Worm (Caenorhabditis elegans): ENCODE measurements around the gene C02B8.3.

The C02B8.3 gene

ce11 chrX:8158975-8159813 lies 19.9 kb downstream of the C02B8.3 start, which contains the start of gene hil-3:
TSS of gene hil-3 (plus strand) at chrX:8159169.
- TF ChIP-seq lsy-2 (tag; optimal IDR thresholded peaks at IDR 0.05) (peak in 1 of 2 experiments; percentile 45), ztf-11 (tag; optimal IDR thresholded peaks at IDR 0.05) (no peak), F13H6.1 (tag; optimal IDR thresholded peaks at IDR 0.05) (no peak), unc-62 (GFP tag; optimal IDR thresholded peaks at IDR 0.05) (no peak), mab-5 (tag; optimal IDR thresholded peaks at IDR 0.05) (no peak), nhr-25 (tag; optimal IDR thresholded peaks at IDR 0.05) (peak; percentile 56), snpc-4 (tag; optimal IDR thresholded peaks at IDR 0.05) (no peak), nhr-237 (tag; optimal IDR thresholded peaks at IDR 0.05) (no peak), unc-55 (GFP tag; optimal IDR thresholded peaks at IDR 0.05) (peak; percentile 66), ceh-82 (tag; optimal IDR thresholded peaks at IDR 0.05) (no peak), C34F6.9 (tag; optimal IDR thresholded peaks at IDR 0.05) (peak; percentile 52), ZK546.5 (tag; optimal IDR thresholded peaks at IDR 0.05) (no peak), nhr-12 (tag; optimal IDR thresholded peaks at IDR 0.05) (no peak), aly-2 (tag; optimal IDR thresholded peaks at IDR 0.05) (no peak), elt-3 (tag; optimal IDR thresholded peaks at IDR 0.05) (no peak), crh-2 (tag; optimal IDR thresholded peaks at IDR 0.05) (no peak), ztf-1 (GFP tag; conservative IDR thresholded peaks at IDR 0.05) (no peak), Y55F3AM.14 (GFP tag; optimal IDR thresholded peaks at IDR 0.05) (no peak), dmd-4 (tag; optimal IDR thresholded peaks at IDR 0.05) (no peak), lin-39 (tag; optimal IDR thresholded peaks at IDR 0.05) (no peak), nhr-129 (tag; optimal IDR thresholded peaks at IDR 0.05) (peak; percentile 58), nhr-77 (tag; optimal IDR thresholded peaks at IDR 0.05) (no peak), nhr-11 (tag; optimal IDR thresholded peaks at IDR 0.05) (no peak), nhr-23 (tag; optimal IDR thresholded peaks at IDR 0.05) (no peak), sma-9 (GFP tag; optimal IDR thresholded peaks at IDR 0.05) (peak; percentile 39), sma-9 (tag; optimal IDR thresholded peaks at IDR 0.05) (no peak), nhr-6 (tag; optimal IDR thresholded peaks at IDR 0.05) (no peak), skn-1 (tag; optimal IDR thresholded peaks at IDR 0.05) (no peak), lin-13 (GFP tag; optimal IDR thresholded peaks at IDR 0.05) (peak; percentile 11), sem-4 (tag; optimal IDR thresholded peaks at IDR 0.05) (peak; percentile 11), nhr-10 (tag; optimal IDR thresholded peaks at IDR 0.05) (no peak), blmp-1 (tag; optimal IDR thresholded peaks at IDR 0.05; ENCODE audit: insufficient read depth) (no peak), ama-1 (optimal IDR thresholded peaks at IDR 0.05) (no peak), ceh-16 (tag; optimal IDR thresholded peaks at IDR 0.05) (peak; percentile 22), zag-1 (tag; optimal IDR thresholded peaks at IDR 0.05) (no peak), gmeb-1 (tag; optimal IDR thresholded peaks at IDR 0.05) (no peak)

- TF ChIP-seq nhr-77 (tag; optimal IDR thresholded peaks at IDR 0.05) (no peak), nhr-6 (tag; optimal IDR thresholded peaks at IDR 0.05) (peak; percentile 3), nhr-237 (tag; optimal IDR thresholded peaks at IDR 0.05) (no peak), nhr-23 (tag; optimal IDR thresholded peaks at IDR 0.05) (no peak), lin-11 (tag; optimal IDR thresholded peaks at IDR 0.05) (no peak), aly-2 (tag; optimal IDR thresholded peaks at IDR 0.05) (no peak), peb-1 (tag; optimal IDR thresholded peaks at IDR 0.05) (no peak), zag-1 (tag; optimal IDR thresholded peaks at IDR 0.05) (no peak), elt-1 (tag; optimal IDR thresholded peaks at IDR 0.05) (no peak), unc-55 (GFP tag; optimal IDR thresholded peaks at IDR 0.05) (peak; percentile 7), crh-2 (tag; optimal IDR thresholded peaks at IDR 0.05) (no peak), ama-1 (optimal IDR thresholded peaks at IDR 0.05) (peak; percentile 16), sma-9 (GFP tag; optimal IDR thresholded peaks at IDR 0.05) (no peak), sma-9 (tag; optimal IDR thresholded peaks at IDR 0.05) (no peak), mdl-1 (tag; optimal IDR thresholded peaks at IDR 0.05) (no peak), sem-4 (tag; optimal IDR thresholded peaks at IDR 0.05) (no peak), lin-39 (tag; optimal IDR thresholded peaks at IDR 0.05) (no peak), skn-1 (tag; optimal IDR thresholded peaks at IDR 0.05) (no peak), ztf-11 (tag; optimal IDR thresholded peaks at IDR 0.05) (no peak), C34F6.9 (tag; optimal IDR thresholded peaks at IDR 0.05) (no peak), ceh-16 (tag; optimal IDR thresholded peaks at IDR 0.05) (no peak), nhr-12 (tag; optimal IDR thresholded peaks at IDR 0.05) (no peak), mab-5 (tag; optimal IDR thresholded peaks at IDR 0.05) (peak; percentile 59), F13H6.1 (tag; optimal IDR thresholded peaks at IDR 0.05) (no peak), ztf-1 (GFP tag; conservative IDR thresholded peaks at IDR 0.05) (no peak), unc-39 (tag; optimal IDR thresholded peaks at IDR 0.05) (no peak), elt-3 (tag; optimal IDR thresholded peaks at IDR 0.05) (no peak), dmd-4 (tag; optimal IDR thresholded peaks at IDR 0.05) (no peak), lsy-2 (tag; optimal IDR thresholded peaks at IDR 0.05) (peak in 1 of 2 experiments; percentile 13), egl-27 (tag; optimal IDR thresholded peaks at IDR 0.05) (no peak), nhr-25 (tag; optimal IDR thresholded peaks at IDR 0.05) (peak; percentile 55), nhr-21 (tag; optimal IDR thresholded peaks at IDR 0.05) (no peak), ceh-82 (tag; optimal IDR thresholded peaks at IDR 0.05) (no peak), Y55F3AM.14 (GFP tag; optimal IDR thresholded peaks at IDR 0.05) (no peak), gmeb-1 (tag; optimal IDR thresholded peaks at IDR 0.05) (no peak), unc-62 (GFP tag; optimal IDR thresholded peaks at IDR 0.05) (no peak), sma-3 (GFP tag; optimal IDR thresholded peaks at IDR 0.05) (no peak), nhr-11 (tag; optimal IDR thresholded peaks at IDR 0.05) (no peak), ZK546.5 (tag; optimal IDR thresholded peaks at IDR 0.05) (no peak), nhr-10 (tag; optimal IDR thresholded peaks at IDR 0.05) (no peak), ztf-4 (tag; optimal IDR thresholded peaks at IDR 0.05) (no peak), fos-1 (tag; optimal IDR thresholded peaks at IDR 0.05) (no peak), snpc-4 (tag; optimal IDR thresholded peaks at IDR 0.05) (no peak), lin-13 (GFP tag; optimal IDR thresholded peaks at IDR 0.05) (no peak)
These were observed 20.8 kb downstream of the C02B8.3 start for ce11 chrX:8160016-8160415.
